Worm (Caenorhabditis elegans): ENCODE data around the gene srd-15.

DNA sequence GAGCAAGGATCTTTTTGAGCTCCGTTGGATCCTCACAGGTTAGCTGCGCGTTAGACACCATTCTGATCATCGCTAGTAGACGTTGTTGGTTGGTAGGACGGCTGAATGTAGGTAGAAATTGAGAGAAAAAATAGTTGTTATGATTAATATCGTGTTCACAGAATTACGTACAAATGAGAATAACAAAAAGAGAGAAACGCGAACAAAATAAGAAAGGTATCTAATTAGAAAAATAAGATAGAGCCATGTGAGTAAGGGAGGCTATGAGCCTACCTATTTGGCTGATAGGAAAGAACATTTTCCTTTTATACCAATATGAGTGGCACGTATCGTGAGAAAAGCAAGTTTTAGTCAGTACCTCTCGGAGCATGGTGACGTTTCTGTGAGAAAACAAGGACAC lies 22.4 kb downstream of the srd-15 start, which contains the start of gene C04E6.8:
- no peak for TF ChIP-seq ztf-11 (tag; optimal IDR thresholded peaks at IDR 0.05)
- TF ChIP-seq ceh-43 (GFP tag; optimal IDR thresholded peaks at IDR 0.05) = no peak
- no peak for TF ChIP-seq nhr-12 (tag; optimal IDR thresholded peaks at IDR 0.05)
- TF ChIP-seq ceh-83 (GFP tag; optimal IDR thresholded peaks at IDR 0.05) = no peak
- no peak for TF ChIP-seq hlh-1 (tag; optimal IDR thresholded peaks at IDR 0.05)
- no peak for TF ChIP-seq unc-62 (GFP tag; optimal IDR thresholded peaks at IDR 0.05)
- TF ChIP-seq nhr-237 (tag; optimal IDR thresholded peaks at IDR 0.05) = no peak
- no peak for TF ChIP-seq nhr-76 (tag; optimal IDR thresholded peaks at IDR 0.05)

All from whole organism, mixed stage, embryonic.